Worm (Caenorhabditis elegans): ENCODE measurements around the gene sre-51.

DNA sequence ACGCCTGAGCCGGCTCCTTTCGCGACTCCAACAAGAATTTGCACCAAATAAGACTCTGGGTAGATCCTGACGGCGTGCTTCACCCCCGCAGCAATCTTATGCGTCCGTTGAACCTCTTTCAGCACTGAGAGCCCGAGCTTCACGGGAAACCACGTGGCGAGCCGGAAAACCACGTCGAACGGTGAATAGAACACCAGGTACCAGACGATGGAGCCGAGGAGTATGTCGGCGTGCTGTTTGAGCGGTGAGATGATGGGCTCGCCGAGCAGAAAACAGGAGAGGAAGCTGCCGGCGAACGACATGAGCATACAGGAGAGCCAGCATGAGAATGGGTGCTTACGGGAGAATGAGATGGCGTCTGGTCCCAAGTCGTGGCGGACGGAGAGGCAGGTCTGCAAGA, 33.1 kb upstream of the sre-51 start:
- TF ChIP-seq sea-2 (GFP tag; IDR thresholded peaks at IDR 0.05) (no peak), ztf-28 (GFP tag; IDR thresholded peaks at IDR 0.05) (no peak), ztf-25 (GFP tag; IDR thresholded peaks at IDR 0.05) (no peak)

Data from whole organism, young adult.